Fruit fly (Drosophila melanogaster): ENCODE measurements around the gene bru3.

The bru3 gene

DNA sequence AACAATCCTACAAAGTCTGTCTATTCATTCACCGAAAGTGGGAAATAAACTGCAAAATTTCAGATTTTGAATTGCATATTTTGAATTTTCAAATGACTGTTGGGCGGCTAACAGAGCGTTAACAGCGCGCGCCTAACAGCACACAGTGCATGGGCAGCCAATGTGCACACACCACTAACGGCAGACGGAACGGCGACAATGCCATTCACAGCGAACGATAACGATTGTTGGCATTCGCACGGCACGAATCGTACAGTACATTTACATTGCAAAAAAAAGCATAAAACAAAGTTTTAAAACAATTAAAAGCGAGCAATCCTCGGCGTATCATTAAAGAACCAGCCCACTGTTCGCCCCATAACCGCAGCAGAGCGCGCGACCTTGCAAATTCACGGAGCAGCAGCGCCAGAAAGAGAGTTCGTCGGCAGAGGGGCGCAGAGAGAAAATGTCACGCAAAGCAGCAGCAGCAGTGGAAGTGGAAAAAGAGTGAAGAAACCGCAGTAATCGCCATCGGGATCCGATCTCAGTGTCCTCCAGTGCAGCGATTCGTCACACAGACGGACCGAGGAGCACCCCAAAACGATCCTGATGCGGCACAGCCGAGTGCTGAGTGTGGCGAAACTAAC lies 300.6 kb downstream of the bru3 start, which contains the start of gene Spt20:
TSS of gene Spt20 (plus strand) at position 224 of the 626 bp plus-strand sequence.
- no peak for TF ChIP-seq CG9948 (tag; optimal IDR thresholded peaks at IDR 0.05)
- no peak for TF ChIP-seq CG14655 (GFP tag; optimal IDR thresholded peaks at IDR 0.05)
- TF ChIP-seq D1 (tag; optimal IDR thresholded peaks at IDR 0.05) = no peak
- no peak for TF ChIP-seq CG8159 (tag; optimal IDR thresholded peaks at IDR 0.05)
- TF ChIP-seq CG12605 (GFP tag; IDR thresholded peaks at IDR 0.05) = no peak
- no peak for TF ChIP-seq CG4496 (GFP tag; IDR thresholded peaks at IDR 0.05)
- TF ChIP-seq CG8301 (tag; optimal IDR thresholded peaks at IDR 0.05) = no peak
- no peak for TF ChIP-seq Ets98B (GFP tag; IDR thresholded peaks at IDR 0.05)
- no peak for TF ChIP-seq CG15710 (tag; optimal IDR thresholded peaks at IDR 0.05)
- no peak for TF ChIP-seq CG32121 (GFP tag; IDR thresholded peaks at IDR 0.05)
- TF ChIP-seq rn (GFP tag; IDR thresholded peaks at IDR 0.05) = no peak
- TF ChIP-seq Snoo (tag; optimal IDR thresholded peaks at IDR 0.05) = no peak
- no peak for TF ChIP-seq fd96Ca (GFP tag; IDR thresholded peaks at IDR 0.05)
- no peak for TF ChIP-seq CG34367 (tag; optimal IDR thresholded peaks at IDR 0.05)
- TF ChIP-seq CG10348 (GFP tag; IDR thresholded peaks at IDR 0.05) = no peak
- TF ChIP-seq Pif1B (GFP tag; optimal IDR thresholded peaks at IDR 0.05) = no peak

dm6 chr3L:13499932-13500719 lies 303.1 kb downstream of the bru3 start:
- TF ChIP-seq Ets98B (GFP tag; IDR thresholded peaks at IDR 0.05) (peak; percentile 85), CG15710 (tag; optimal IDR thresholded peaks at IDR 0.05) (peak; percentile 82), CG17806 (tag; optimal IDR thresholded peaks at IDR 0.05) (peak; percentile 79), Snoo (tag; optimal IDR thresholded peaks at IDR 0.05) (peak; percentile 84), CG32121 (GFP tag; IDR thresholded peaks at IDR 0.05) (peak; percentile 52; the same call in 1 of the 2 replicates), D1 (tag; optimal IDR thresholded peaks at IDR 0.05) (no peak), CG10348 (GFP tag; IDR thresholded peaks at IDR 0.05) (no peak), CG14655 (GFP tag; optimal IDR thresholded peaks at IDR 0.05) (no peak), CG34367 (tag; optimal IDR thresholded peaks at IDR 0.05) (peak; percentile 73), rn (GFP tag; IDR thresholded peaks at IDR 0.05) (peak; percentile 57), fd96Ca (GFP tag; IDR thresholded peaks at IDR 0.05) (peak; percentile 80), Pif1A (GFP tag; optimal IDR thresholded peaks at IDR 0.05) (no peak), EcR (GFP tag; optimal IDR thresholded peaks at IDR 0.05) (peak; percentile 86), CG4496 (GFP tag; IDR thresholded peaks at IDR 0.05) (peak; percentile 88), CG8159 (tag; optimal IDR thresholded peaks at IDR 0.05) (peak; percentile 83), CG9948 (tag; optimal IDR thresholded peaks at IDR 0.05) (peak; percentile 77), Pif1B (GFP tag; optimal IDR thresholded peaks at IDR 0.05) (no peak), CG8301 (tag; optimal IDR thresholded peaks at IDR 0.05) (peak; percentile 71), gl (tag; optimal IDR thresholded peaks at IDR 0.05) (peak; percentile 74), CG12605 (GFP tag; IDR thresholded peaks at IDR 0.05) (peak; percentile 54; the same call in 1 of the 2 replicates), CG13204 (GFP tag; optimal IDR thresholded peaks at IDR 0.05) (peak; percentile 86)

dm6 chr3L:13499531-13499930 lies 303.7 kb downstream of the bru3 start:
- no peak for TF ChIP-seq CG17806 (tag; optimal IDR thresholded peaks at IDR 0.05)
- TF ChIP-seq EcR (GFP tag; optimal IDR thresholded peaks at IDR 0.05) = peak; percentile 96

DNA sequence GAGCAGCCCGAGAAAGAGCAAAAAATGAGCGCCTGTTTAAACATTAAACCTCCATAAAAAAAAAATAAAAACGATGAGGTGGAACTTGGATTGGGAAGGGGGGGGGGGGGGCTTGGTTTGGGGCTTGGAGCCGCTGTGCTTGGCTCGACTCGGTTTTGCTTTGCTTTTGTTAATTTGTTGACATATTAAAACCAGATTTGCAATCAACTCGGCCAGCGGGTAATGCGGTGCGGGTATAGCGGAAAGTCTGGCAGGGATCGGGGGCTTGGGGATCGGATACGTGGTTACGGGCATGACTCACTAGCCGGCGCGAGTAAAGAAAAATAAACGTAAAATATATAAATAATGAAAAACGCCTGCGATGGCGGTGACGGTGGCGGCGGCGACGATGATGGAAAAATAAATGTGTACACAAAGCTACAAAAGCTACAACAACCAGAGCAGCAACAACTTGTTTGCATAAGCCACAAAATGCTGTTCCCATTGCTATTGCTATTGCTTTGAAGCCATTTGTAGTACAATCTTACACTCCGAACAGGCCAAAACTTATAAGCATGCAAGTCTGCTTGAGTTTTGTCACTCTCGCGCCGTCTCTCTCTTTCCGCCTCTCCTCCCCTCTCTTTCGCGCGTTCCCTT lies 305.4 kb downstream of the bru3 start:
- TF ChIP-seq Pif1B (GFP tag; optimal IDR thresholded peaks at IDR 0.05) (peak; percentile 9), CG10348 (GFP tag; IDR thresholded peaks at IDR 0.05) (no peak), CG12605 (GFP tag; IDR thresholded peaks at IDR 0.05) (peak; percentile 46; the same call in 1 of the 2 replicates), CG17806 (tag; optimal IDR thresholded peaks at IDR 0.05) (peak; percentile 1), CG15710 (tag; optimal IDR thresholded peaks at IDR 0.05) (peak; percentile 54), Ets98B (GFP tag; IDR thresholded peaks at IDR 0.05) (peak; percentile 40; the same call in 1 of the 2 replicates), gl (tag; optimal IDR thresholded peaks at IDR 0.05) (peak; percentile 68), CG13204 (GFP tag; optimal IDR thresholded peaks at IDR 0.05) (peak; percentile 77), Snoo (tag; optimal IDR thresholded peaks at IDR 0.05) (peak; percentile 64), CG34367 (tag; optimal IDR thresholded peaks at IDR 0.05) (peak; percentile 34), fd96Ca (GFP tag; IDR thresholded peaks at IDR 0.05) (peak; percentile 60; the same call in 1 of the 3 replicates), CG9948 (tag; optimal IDR thresholded peaks at IDR 0.05) (peak; percentile 28), CG4496 (GFP tag; IDR thresholded peaks at IDR 0.05) (peak; percentile 45; the same call in 1 of the 3 replicates), CG32121 (GFP tag; IDR thresholded peaks at IDR 0.05) (peak; percentile 42), CG8301 (tag; optimal IDR thresholded peaks at IDR 0.05) (no peak), CG14655 (GFP tag; optimal IDR thresholded peaks at IDR 0.05) (peak; percentile 26), rn (GFP tag; IDR thresholded peaks at IDR 0.05) (no peak), CG8159 (tag; optimal IDR thresholded peaks at IDR 0.05) (peak; percentile 50), EcR (GFP tag; optimal IDR thresholded peaks at IDR 0.05) (peak; percentile 64), Pif1A (GFP tag; optimal IDR thresholded peaks at IDR 0.05) (no peak), D1 (tag; optimal IDR thresholded peaks at IDR 0.05) (no peak)

DNA sequence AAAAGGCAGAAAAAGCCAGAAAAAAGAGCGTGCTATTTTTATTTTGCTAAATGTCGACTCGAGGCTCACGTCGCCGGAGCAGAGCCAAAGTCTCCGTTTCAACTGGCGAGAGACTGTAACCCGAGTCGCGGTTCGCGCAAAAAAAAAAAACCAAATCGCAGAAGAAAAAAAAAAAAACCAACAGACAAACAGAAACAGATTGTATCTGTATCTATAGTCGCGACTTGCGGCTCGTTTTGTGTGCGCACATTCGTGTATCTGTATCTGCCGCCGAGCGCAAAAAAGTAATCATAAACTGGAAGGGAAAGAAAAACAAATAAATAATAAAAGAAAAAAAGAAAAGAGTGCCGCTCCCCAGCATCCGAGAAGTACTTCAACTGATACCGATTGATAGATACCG lies 308.1 kb downstream of the bru3 start:
- peak; percentile 80 for TF ChIP-seq CG14655 (GFP tag; optimal IDR thresholded peaks at IDR 0.05)
- no peak for TF ChIP-seq CG10348 (GFP tag; IDR thresholded peaks at IDR 0.05)
- peak; percentile 79 for TF ChIP-seq CG32121 (GFP tag; IDR thresholded peaks at IDR 0.05)
- TF ChIP-seq rn (GFP tag; IDR thresholded peaks at IDR 0.05) = peak; percentile 86
- peak; percentile 73 for TF ChIP-seq CG9948 (tag; optimal IDR thresholded peaks at IDR 0.05)
- peak; percentile 93 for TF ChIP-seq CG13204 (GFP tag; optimal IDR thresholded peaks at IDR 0.05)
- peak; percentile 82 for TF ChIP-seq CG17806 (tag; optimal IDR thresholded peaks at IDR 0.05)
- TF ChIP-seq Pif1A (GFP tag; optimal IDR thresholded peaks at IDR 0.05) = peak; percentile 96
- TF ChIP-seq fd96Ca (GFP tag; IDR thresholded peaks at IDR 0.05) = peak; percentile 91
- TF ChIP-seq D1 (tag; optimal IDR thresholded peaks at IDR 0.05) = peak; percentile 37
- peak; percentile 99 for TF ChIP-seq CG12605 (GFP tag; IDR thresholded peaks at IDR 0.05)
- TF ChIP-seq Ets98B (GFP tag; IDR thresholded peaks at IDR 0.05) = peak; percentile 89
- TF ChIP-seq CG15710 (tag; optimal IDR thresholded peaks at IDR 0.05) = peak; percentile 84
- TF ChIP-seq Snoo (tag; optimal IDR thresholded peaks at IDR 0.05) = peak; percentile 54
- peak; percentile 96 for TF ChIP-seq gl (tag; optimal IDR thresholded peaks at IDR 0.05)
- TF ChIP-seq CG8159 (tag; optimal IDR thresholded peaks at IDR 0.05) = peak; percentile 80
- peak; percentile 85 for TF ChIP-seq CG34367 (tag; optimal IDR thresholded peaks at IDR 0.05)
- no peak for TF ChIP-seq EcR (GFP tag; optimal IDR thresholded peaks at IDR 0.05)
- TF ChIP-seq CG8301 (tag; optimal IDR thresholded peaks at IDR 0.05) = peak; percentile 68
- TF ChIP-seq CG4496 (GFP tag; IDR thresholded peaks at IDR 0.05) = peak; percentile 96
- peak; percentile 92 for TF ChIP-seq Pif1B (GFP tag; optimal IDR thresholded peaks at IDR 0.05)

Data from whole organism, pupa.